Worm (Caenorhabditis elegans): ENCODE measurements around the gene pgam-5.

pgam-5 gene

DNA sequence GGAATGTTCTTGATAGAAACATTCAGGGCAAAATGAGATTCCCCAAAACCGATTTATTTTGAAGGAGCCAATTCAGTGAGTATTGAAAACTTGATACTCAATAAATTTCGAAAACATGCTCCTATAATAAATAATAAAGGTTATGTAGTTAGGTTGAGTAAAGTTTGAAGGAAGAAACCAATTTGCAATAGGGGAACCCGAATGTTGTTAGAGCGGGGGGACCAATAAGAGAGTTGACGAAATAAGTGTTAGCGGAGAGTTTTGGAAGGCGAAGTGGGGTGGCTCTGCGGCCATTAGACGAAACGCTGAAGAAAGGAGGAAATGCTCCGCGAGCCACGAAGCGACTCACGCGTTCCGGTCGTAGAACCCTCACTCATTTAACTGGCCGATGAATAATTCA is 26.4 kb upstream of the pgam-5 start:
- TF ChIP-seq lin-26 (GFP tag; IDR thresholded peaks at IDR 0.05), result 0 out of 2 replicates have a peak, but pooled peaks have one; percentile 18
- peak; percentile 41; the same call in 1 of the 2 replicates for TF ChIP-seq zfh-2 (GFP tag; conservative IDR thresholded peaks at IDR 0.05)
- TF ChIP-seq ceh-91 (GFP tag; IDR thresholded peaks at IDR 0.05), result no peak

DNA sequence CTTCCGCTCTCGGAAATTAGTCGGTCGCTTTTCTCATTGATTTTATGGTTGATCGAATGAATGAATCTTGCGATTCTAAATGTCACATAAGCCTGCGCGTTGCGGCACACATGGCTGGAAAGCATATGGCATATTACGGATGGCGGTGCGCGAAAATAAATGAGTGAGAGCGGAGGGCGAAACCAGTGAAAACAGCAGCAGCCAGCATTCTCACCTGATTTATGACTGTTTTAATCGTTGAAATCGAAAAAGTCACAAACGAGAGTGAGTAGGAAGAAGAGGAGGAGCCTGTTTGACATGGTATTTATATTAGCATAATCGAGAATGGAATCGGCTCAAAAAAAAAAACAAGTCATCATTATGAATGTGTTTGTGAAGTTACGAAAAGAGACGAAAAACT is 25.7 kb upstream of the pgam-5 start:
- no peak for TF ChIP-seq ceh-100 (GFP tag; IDR thresholded peaks at IDR 0.05)
- 0 out of 2 replicates have a peak, but pooled peaks have one; percentile 3 for TF ChIP-seq dox-1 (GFP tag; IDR thresholded peaks at IDR 0.05)

DNA sequence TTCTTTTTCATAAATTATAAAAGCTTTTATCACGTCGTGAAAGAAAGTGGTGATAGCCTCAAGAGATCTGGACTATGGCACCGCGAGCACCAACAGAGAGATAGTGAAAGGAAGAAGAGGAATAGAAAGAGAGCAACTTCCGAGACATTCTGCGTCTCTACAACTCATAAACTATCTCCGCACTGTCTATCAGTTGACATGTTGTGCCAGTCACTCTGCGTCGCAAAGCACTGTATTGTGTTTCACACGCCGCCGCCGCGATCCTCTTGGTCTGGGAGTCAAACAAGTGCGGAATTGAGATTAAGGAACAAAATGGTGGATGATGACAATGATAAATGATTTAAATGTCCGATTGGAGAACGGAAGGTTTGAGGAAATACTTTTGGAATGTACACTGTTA is 24.9 kb upstream of the pgam-5 start:
- TF ChIP-seq dox-1 (GFP tag; IDR thresholded peaks at IDR 0.05) (peak; percentile 7; the same call in 1 of the 2 replicates), fkh-3 (tag; optimal IDR thresholded peaks at IDR 0.05) (no peak), lir-1 (GFP tag; conservative IDR thresholded peaks at IDR 0.05) (no peak), attf-5 (GFP tag; optimal IDR thresholded peaks at IDR 0.05) (peak; percentile 18), ceh-58 (GFP tag; IDR thresholded peaks at IDR 0.05) (no peak), nhr-27 (tag; optimal IDR thresholded peaks at IDR 0.05) (no peak), snpc-3.4 (tag; optimal IDR thresholded peaks at IDR 0.05) (no peak), nhr-80 (tag; optimal IDR thresholded peaks at IDR 0.05) (peak; percentile 77), nfyb-1 (GFP tag; IDR thresholded peaks at IDR 0.05) (0 out of 2 replicates have a peak, but pooled peaks have one; percentile 26), hmg-1.2 (GFP tag; IDR thresholded peaks at IDR 0.05) (peak; percentile 64; the same call in 1 of the 2 replicates), zfh-2 (GFP tag; conservative IDR thresholded peaks at IDR 0.05) (peak; percentile 40; the same call in 1 of the 2 replicates)

DNA sequence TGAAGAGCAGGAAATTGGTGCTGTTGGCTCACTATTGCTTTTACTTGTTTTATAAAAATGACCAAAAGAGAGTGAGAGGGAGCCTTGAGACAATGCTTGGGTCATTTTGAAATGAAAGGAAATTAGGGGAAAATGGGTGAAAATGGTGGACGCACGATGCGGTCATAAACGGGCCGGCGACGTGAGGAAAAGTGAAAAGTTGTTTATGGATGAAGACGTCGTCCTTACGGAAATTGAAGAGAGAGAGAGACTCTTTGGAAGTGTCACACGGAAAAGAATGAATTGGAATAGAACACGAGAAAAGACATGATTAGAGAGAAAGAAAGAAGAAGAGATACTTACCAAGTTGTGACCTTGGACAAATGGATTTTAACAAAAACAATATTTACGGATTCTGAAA is 23.0 kb upstream of the pgam-5 start:
- TF ChIP-seq ceh-79 (tag; optimal IDR thresholded peaks at IDR 0.05), result no peak
- no peak for TF ChIP-seq let-607 (tag; optimal IDR thresholded peaks at IDR 0.05)
- TF ChIP-seq nhr-90 (tag; optimal IDR thresholded peaks at IDR 0.05), result no peak
- no peak for TF ChIP-seq gei-17 (GFP tag; optimal IDR thresholded peaks at IDR 0.05)
- TF ChIP-seq F23B12.7 (tag; optimal IDR thresholded peaks at IDR 0.05; ENCODE audit: insufficient read depth), result no peak
- no peak for TF ChIP-seq ekl-4 (GFP tag; IDR thresholded peaks at IDR 0.05)
- no peak for TF ChIP-seq T07F8.4 (tag; optimal IDR thresholded peaks at IDR 0.05)
- no peak for TF ChIP-seq mcd-1 (GFP tag; IDR thresholded peaks at IDR 0.05)
- TF ChIP-seq let-526 (GFP tag; IDR thresholded peaks at IDR 0.05), result no peak
- TF ChIP-seq cebp-2 (GFP tag; IDR thresholded peaks at IDR 0.05), result no peak
- TF ChIP-seq attf-5 (GFP tag; optimal IDR thresholded peaks at IDR 0.05), result no peak
- no peak for TF ChIP-seq B0019.2 (GFP tag; conservative IDR thresholded peaks at IDR 0.05)
- no peak for TF ChIP-seq hmg-1.2 (GFP tag; IDR thresholded peaks at IDR 0.05)
- no peak for TF ChIP-seq hsf-1 (GFP tag; IDR thresholded peaks at IDR 0.05)
- no peak for TF ChIP-seq nfya-2 (GFP tag; IDR thresholded peaks at IDR 0.05)
- TF ChIP-seq D2030.7 (GFP tag; IDR thresholded peaks at IDR 0.05), result no peak
- no peak for TF ChIP-seq T26A5.8 (tag; optimal IDR thresholded peaks at IDR 0.05)

DNA sequence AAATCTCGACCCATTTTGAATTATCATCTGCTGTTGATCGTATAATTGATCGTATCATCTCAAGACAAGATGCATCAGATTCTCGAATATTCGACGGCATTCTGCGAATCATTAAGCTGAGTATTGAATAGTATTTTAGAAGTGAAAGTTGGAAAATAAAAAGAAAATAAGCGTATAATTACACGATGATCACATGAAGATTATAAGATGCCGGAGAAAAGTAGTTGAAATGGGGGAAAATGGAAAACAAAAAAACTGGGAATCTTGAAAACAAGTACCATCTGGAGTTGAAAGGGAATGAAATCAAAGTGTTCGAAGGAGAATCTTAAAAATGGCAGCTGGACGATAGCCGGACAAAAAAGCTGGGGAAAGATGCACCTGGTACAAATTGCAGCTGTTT is 21.9 kb upstream of the pgam-5 start, which contains the start of gene R07G3.8:
TSS of gene R07G3.8 (minus strand) at position 101 of the 400 bp plus-strand sequence.
- no peak for TF ChIP-seq ztf-22 (GFP tag; optimal IDR thresholded peaks at IDR 0.05)
- TF ChIP-seq F57C9.4 (tag; optimal IDR thresholded peaks at IDR 0.05), result no peak
